Fruit fly (Drosophila melanogaster) whole organism, embryonic: ENCODE data around the gene CG17752.
A peak's percentile ranks its signal among the peaks of the same experiment; 100 is the strongest.

Source experiments
- B-H2 ChIP-seq: fragments of 200-800 bp; sonication (Bioruptor generic); optimal IDR thresholded peaks from 2 replicates; lab custom pipeline; 2018; ENCODE audit warnings: missing biosample characterization, mild to moderate bottlenecking, missing genetic modification characterization
- CG10543 ChIP-seq: fragments of 200-800 bp; sonication (Bioruptor generic); optimal IDR thresholded peaks from 3 replicates; lab custom pipeline; 2017; ENCODE audit warnings: missing biosample characterization, mild to moderate bottlenecking, missing genetic modification characterization, moderate library complexity
- CG11398 ChIP-seq: fragments of 200-800 bp; sonication (Bioruptor generic); optimal IDR thresholded peaks from 2 replicates; lab custom pipeline; 2016; ENCODE audit warnings: missing biosample characterization, missing genetic modification characterization
- CG12104 ChIP-seq: fragments of 200-800 bp; sonication (Bioruptor generic); optimal IDR thresholded peaks from 3 replicates; lab custom pipeline; 2016; ENCODE audit warnings: missing biosample characterization, missing genetic modification characterization
- CG12942 ChIP-seq: fragments of 200-800 bp; sonication (Bioruptor generic); optimal IDR thresholded peaks from 3 replicates; lab custom pipeline; 2016; ENCODE audit warnings: missing biosample characterization, missing genetic modification characterization
- CG13296 ChIP-seq: fragments of 200-800 bp; sonication (Bioruptor generic); optimal IDR thresholded peaks from 3 replicates; lab custom pipeline; 2018; ENCODE audit warnings: missing biosample characterization, mild to moderate bottlenecking, missing genetic modification characterization
- CG13775 ChIP-seq: fragments of 200-800 bp; sonication (Bioruptor generic); optimal IDR thresholded peaks from 3 replicates; lab custom pipeline; 2017; ENCODE audit warnings: missing biosample characterization, mild to moderate bottlenecking, missing genetic modification characterization
- CG13894 ChIP-seq: fragments of 200-800 bp; sonication (Bioruptor generic); optimal IDR thresholded peaks from 3 replicates; lab custom pipeline; 2018; ENCODE audit warnings: missing biosample characterization, mild to moderate bottlenecking, missing genetic modification characterization, moderate library complexity
- CG15601 ChIP-seq: fragments of 200-800 bp; sonication (Bioruptor generic); optimal IDR thresholded peaks from 3 replicates; lab custom pipeline; 2019; ENCODE audit warnings: missing biosample characterization, mild to moderate bottlenecking, missing genetic modification characterization, moderate library complexity
- CG17912 ChIP-seq: fragments of 200-800 bp; sonication (Bioruptor generic); optimal IDR thresholded peaks from 2 replicates; lab custom pipeline; 2018; ENCODE audit warnings: missing biosample characterization, mild to moderate bottlenecking, missing genetic modification characterization
- CG1832 ChIP-seq: fragments of 200-800 bp; sonication (Bioruptor generic); optimal IDR thresholded peaks from 2 replicates; lab custom pipeline; 2017; ENCODE audit warnings: missing biosample characterization, mild to moderate bottlenecking, missing genetic modification characterization, inconsistent platforms
- CG18599 ChIP-seq: fragments of 200-800 bp; sonication (Bioruptor generic); optimal IDR thresholded peaks from 3 replicates; lab custom pipeline; 2017; ENCODE audit warnings: missing biosample characterization, missing genetic modification characterization, mild to moderate bottlenecking, moderate library complexity, missing genetic modification reagents
- CG31224 ChIP-seq: fragments of 200-800 bp; sonication (Bioruptor generic); IDR thresholded peaks from 2 replicates; pipeline ENCODE4 v1.3.6; 2022; ENCODE audit warnings: missing biosample characterization, missing genetic modification characterization
- CG32532 ChIP-seq: fragments of 200-800 bp; sonication (Bioruptor generic); IDR thresholded peaks from 2 replicates; pipeline ENCODE4 v1.3.6; 2022; ENCODE audit warnings: missing biosample characterization, missing genetic modification characterization
- CG32767 ChIP-seq: fragments of 200-800 bp; sonication (Bioruptor generic); IDR thresholded peaks from 2 replicates; pipeline ENCODE4 v1.3.6; 2022; ENCODE audit warnings: missing biosample characterization, missing genetic modification characterization
- CG7357 ChIP-seq: fragments of 200-800 bp; sonication (Bioruptor generic); IDR thresholded peaks from 3 replicates; pipeline ENCODE4 v1.3.6; 2022; ENCODE audit warnings: missing biosample characterization, missing genetic modification characterization
- CG7928 ChIP-seq: fragments of 200-800 bp; sonication (Bioruptor generic); optimal IDR thresholded peaks from 2 replicates; lab custom pipeline; 2017; ENCODE audit warnings: missing biosample characterization, mild to moderate bottlenecking, missing genetic modification characterization
- CG8924 ChIP-seq: fragments of 200-800 bp; optimal IDR thresholded peaks from 3 replicates; lab custom pipeline; 2019; ENCODE audit warnings: missing biosample characterization, mild to moderate bottlenecking, missing genetic modification characterization, moderate library complexity
- Dbx ChIP-seq: fragments of 200-800 bp; sonication (Bioruptor generic); IDR thresholded peaks from 3 replicates; pipeline ENCODE4 v1.3.6; 2022; ENCODE audit warnings: missing biosample characterization, missing genetic modification characterization
- Drgx ChIP-seq: fragments of 200-800 bp; sonication (Bioruptor generic); IDR thresholded peaks from 2 replicates; pipeline ENCODE4 v1.3.6; 2022; ENCODE audit warnings: missing biosample characterization, missing genetic modification characterization
- E2f1 ChIP-seq: fragments of 200-800 bp; sonication (Bioruptor generic); IDR thresholded peaks from 2 replicates; pipeline ENCODE4 v1.3.6; 2022; ENCODE audit warnings: missing biosample characterization, missing genetic modification characterization
- Elba2 ChIP-seq: fragments of 200-800 bp; sonication (Bioruptor generic); optimal IDR thresholded peaks from 3 replicates; lab custom pipeline; 2016; ENCODE audit warnings: missing biosample characterization, missing genetic modification characterization
- Fer2 ChIP-seq: fragments of 200-800 bp; sonication (Bioruptor generic); optimal IDR thresholded peaks from 2 replicates; lab custom pipeline; 2018; ENCODE audit warnings: missing biosample characterization, mild to moderate bottlenecking, missing genetic modification characterization, moderate library complexity
- Hey ChIP-seq: fragments of 200-800 bp; sonication (Bioruptor generic); optimal IDR thresholded peaks from 3 replicates; lab custom pipeline; 2018; ENCODE audit warnings: missing biosample characterization, mild to moderate bottlenecking, missing genetic modification characterization
- HmgZ ChIP-seq: fragments of 200-800 bp; sonication (Bioruptor generic); optimal IDR thresholded peaks from 2 replicates; lab custom pipeline; 2018; ENCODE audit warnings: missing biosample characterization, mild to moderate bottlenecking, missing genetic modification characterization
- Hmr ChIP-seq: fragments of 200-800 bp; sonication (Bioruptor generic); optimal IDR thresholded peaks from 3 replicates; lab custom pipeline; 2017; ENCODE audit warnings: mild to moderate bottlenecking, missing biosample characterization, missing genetic modification reagents, missing genetic modification characterization
- Lim3 ChIP-seq: fragments of 200-800 bp; sonication (Bioruptor generic); IDR thresholded peaks from 2 replicates; pipeline ENCODE4 v1.3.6; 2022; ENCODE audit warnings: missing biosample characterization, missing genetic modification characterization
- Med ChIP-seq: fragments of 200-800 bp; sonication (Bioruptor generic); peaks from one replicate; lab custom pipeline; 2016; ENCODE audit warnings: missing biosample characterization, missing genetic modification characterization, mild to moderate bottlenecking, inconsistent platforms, moderate library complexity
- Neu2 ChIP-seq: fragments of 200-800 bp; sonication (Bioruptor generic); optimal IDR thresholded peaks from 3 replicates; lab custom pipeline; 2016; ENCODE audit warnings: missing biosample characterization, missing genetic modification characterization, borderline replicate concordance
- PHDP ChIP-seq: fragments of 200-800 bp; sonication (Bioruptor generic); optimal IDR thresholded peaks from 3 replicates; lab custom pipeline; 2018; ENCODE audit warnings: missing biosample characterization, mild to moderate bottlenecking, missing genetic modification characterization, moderate library complexity
- Ptx1 ChIP-seq: fragments of 200-800 bp; sonication (Bioruptor generic); IDR thresholded peaks from 2 replicates; pipeline ENCODE4 v1.3.6; 2022; ENCODE audit warnings: missing biosample characterization, missing genetic modification characterization
- ac ChIP-seq: fragments of 200-800 bp; sonication (Bioruptor generic); optimal IDR thresholded peaks from 3 replicates; lab custom pipeline; 2017; ENCODE audit warnings: missing biosample characterization, mild to moderate bottlenecking, missing genetic modification characterization
- caup ChIP-seq: fragments of 200-800 bp; sonication (Bioruptor generic); optimal IDR thresholded peaks from 3 replicates; lab custom pipeline; 2017; ENCODE audit warnings: missing biosample characterization, mild to moderate bottlenecking, missing genetic modification characterization, moderate library complexity; ENCODE audit not compliant: severe bottlenecking
- chinmo ChIP-seq: fragments of 200-800 bp; sonication (Bioruptor generic); IDR thresholded peaks from 4 replicates; pipeline ENCODE4 v1.3.6; 2022; ENCODE audit warnings: missing biosample characterization, missing genetic modification characterization; ENCODE audit not compliant: partially characterized antibody
- cwo ChIP-seq: fragments of 200-800 bp; sonication (Bioruptor generic); optimal IDR thresholded peaks from 3 replicates; lab custom pipeline; 2017; ENCODE audit warnings: missing biosample characterization, missing genetic modification characterization, mild to moderate bottlenecking, moderate library complexity, missing genetic modification reagents
- en ChIP-seq: fragments of 200-800 bp; sonication (Bioruptor generic); optimal IDR thresholded peaks from 2 replicates; lab custom pipeline; 2016; ENCODE audit warnings: missing biosample characterization, missing genetic modification characterization
- exex ChIP-seq: fragments of 200-800 bp; sonication (Bioruptor generic); optimal IDR thresholded peaks from 4 replicates; lab custom pipeline; 2018; ENCODE audit warnings: missing biosample characterization, mild to moderate bottlenecking, missing genetic modification characterization, moderate library complexity
- fd3F ChIP-seq: fragments of 200-800 bp; sonication (Bioruptor generic); optimal IDR thresholded peaks from 2 replicates; lab custom pipeline; 2018; ENCODE audit warnings: missing biosample characterization, mild to moderate bottlenecking, missing genetic modification characterization, moderate library complexity
- gem ChIP-seq: fragments of 200-800 bp; sonication (Bioruptor generic); optimal IDR thresholded peaks from 2 replicates; lab custom pipeline; 2019; ENCODE audit warnings: missing biosample characterization, mild to moderate bottlenecking, missing genetic modification characterization, moderate library complexity
- grau ChIP-seq: fragments of 200-800 bp; optimal IDR thresholded peaks from 3 replicates; lab custom pipeline; 2019; ENCODE audit warnings: missing biosample characterization, mild to moderate bottlenecking, missing genetic modification characterization, moderate library complexity
- grn ChIP-seq: fragments of 200-800 bp; sonication (Bioruptor generic); optimal IDR thresholded peaks from 3 replicates; lab custom pipeline; 2017; ENCODE audit warnings: missing biosample characterization, missing genetic modification characterization
- gro ChIP-seq: fragments of 200-800 bp; sonication (Bioruptor generic); optimal IDR thresholded peaks from 2 replicates; lab custom pipeline; 2016; ENCODE audit warnings: missing biosample characterization, missing genetic modification characterization
- ken ChIP-seq: fragments of 200-800 bp; sonication (Bioruptor generic); IDR thresholded peaks from 3 replicates; pipeline ENCODE4 v1.3.6; 2022; ENCODE audit warnings: missing biosample characterization, missing genetic modification characterization
- lab ChIP-seq: fragments of 200-800 bp; sonication (Bioruptor generic); optimal IDR thresholded peaks from 3 replicates; lab custom pipeline; 2017; ENCODE audit warnings: missing biosample characterization, missing genetic modification characterization, mild to moderate bottlenecking, moderate library complexity, missing genetic modification reagents
- mirr ChIP-seq: fragments of 200-800 bp; sonication (Bioruptor generic); optimal IDR thresholded peaks from 3 replicates; lab custom pipeline; 2018; ENCODE audit warnings: missing biosample characterization, mild to moderate bottlenecking, missing genetic modification characterization
- sd ChIP-seq: fragments of 200-800 bp; sonication (Bioruptor generic); optimal IDR thresholded peaks from 3 replicates; lab custom pipeline; 2018; ENCODE audit warnings: missing biosample characterization, mild to moderate bottlenecking, missing genetic modification characterization, moderate library complexity
- sna ChIP-seq: fragments of 200-800 bp; sonication (Bioruptor generic); IDR thresholded peaks from 2 replicates; pipeline ENCODE4 v1.3.6; 2022; ENCODE audit warnings: missing biosample characterization, missing genetic modification characterization; ENCODE audit not compliant: partially characterized antibody
- sqz ChIP-seq: fragments of 200-800 bp; sonication (Bioruptor generic); optimal IDR thresholded peaks from 3 replicates; lab custom pipeline; 2018; ENCODE audit warnings: missing biosample characterization, mild to moderate bottlenecking, missing genetic modification characterization
- sug ChIP-seq: fragments of 200-800 bp; optimal IDR thresholded peaks from 2 replicates; lab custom pipeline; 2019; ENCODE audit warnings: missing biosample characterization, mild to moderate bottlenecking, missing genetic modification characterization, moderate library complexity
- tin ChIP-seq: fragments of 200-800 bp; sonication (Bioruptor generic); optimal IDR thresholded peaks from 3 replicates; lab custom pipeline; 2016; ENCODE audit warnings: missing biosample characterization, missing genetic modification characterization
- zfh1 ChIP-seq: fragments of 200-800 bp; sonication (Bioruptor generic); IDR thresholded peaks from 3 replicates; pipeline ENCODE4 v1.3.6; 2022; ENCODE audit warnings: missing biosample characterization, missing genetic modification characterization

The CG17752 gene

DNA sequence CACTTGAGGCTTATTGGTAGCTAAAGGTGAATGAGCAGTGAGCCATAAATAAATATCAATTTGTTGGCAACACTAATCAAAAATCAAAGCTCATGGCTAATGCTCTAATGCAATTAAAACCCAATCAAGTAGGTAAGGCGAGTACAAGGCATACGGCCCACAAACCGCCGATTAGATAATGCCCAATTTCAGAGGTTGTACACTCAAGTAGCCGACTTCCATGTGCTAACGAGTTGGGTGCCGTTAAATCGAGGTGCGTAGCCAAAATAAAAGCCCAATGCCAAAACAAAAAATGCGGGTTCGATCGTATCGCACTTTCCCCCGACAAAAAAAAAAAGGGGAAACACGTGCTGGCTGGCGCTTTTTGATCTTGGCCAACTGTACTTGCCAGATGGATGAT, 12.0 kb downstream of the CG17752 start:
- TF ChIP-seq Elba2 (GFP tag; lab: Kevin White, UChicago) = no peak
- peak; percentile 100 for TF ChIP-seq exex (tag; lab: Kevin White, UChicago)
- TF ChIP-seq CG7928 (GFP tag; lab: Kevin White, UChicago) = no peak
- peak; percentile 84 for TF ChIP-seq sug (tag; lab: Kevin White, UChicago)
- peak; percentile 4 for TF ChIP-seq caup
- TF ChIP-seq gem = no peak
- no peak for TF ChIP-seq CG11398 (GFP tag; lab: Kevin White, UChicago)
- no peak for TF ChIP-seq Dbx (GFP tag; lab: Robert Waterston, UW)
- no peak; the same call in 1 of the 2 replicates for TF ChIP-seq Lim3
- no peak for TF ChIP-seq CG17912 (GFP tag; lab: Kevin White, UChicago)
- peak; percentile 35 for TF ChIP-seq PHDP (tag; lab: Kevin White, UChicago)
- no peak for TF ChIP-seq CG8924
- TF ChIP-seq zfh1 (GFP tag; lab: Robert Waterston, UW) = no peak
- TF ChIP-seq grn = peak; percentile 16
- TF ChIP-seq CG12942 (GFP tag; lab: Kevin White, UChicago) = no peak
- TF ChIP-seq E2f1 (GFP tag; lab: Robert Waterston, UW) = no peak
- peak; percentile 84 for TF ChIP-seq Hey (tag; lab: Kevin White, UChicago)
- TF ChIP-seq CG31224 = no peak
- TF ChIP-seq Neu2 (GFP tag; lab: Kevin White, UChicago) = no peak
- TF ChIP-seq sna = no peak
- no peak for TF ChIP-seq CG12104
- TF ChIP-seq chinmo (GFP tag; lab: Robert Waterston, UW) = 0 out of 4 replicates have a peak, but pooled peaks have one; percentile 39
- TF ChIP-seq CG10543 (GFP tag; lab: Kevin White, UChicago) = peak; percentile 56
- peak; percentile 6 for TF ChIP-seq Fer2 (tag; lab: Kevin White, UChicago)
- TF ChIP-seq ken = no peak
- peak; percentile 90 for TF ChIP-seq sd (tag; lab: Kevin White, UChicago)
- no peak for TF ChIP-seq CG15601 (tag; lab: Kevin White, UChicago)
- no peak for TF ChIP-seq CG32767 (GFP tag; lab: Robert Waterston, UW)
- no peak for TF ChIP-seq CG7357 (GFP tag; lab: Robert Waterston, UW)
- TF ChIP-seq lab (GFP tag; lab: Kevin White, UChicago) = peak; percentile 39
- TF ChIP-seq CG1832 (GFP tag; lab: Kevin White, UChicago) = no peak
- TF ChIP-seq CG32532 = peak; percentile 41
- TF ChIP-seq sqz (GFP tag; lab: Kevin White, UChicago) = no peak
- peak; percentile 3 for TF ChIP-seq grau (tag; lab: Kevin White, UChicago)
- TF ChIP-seq Med (GFP tag; lab: Kevin White, UChicago) = peak; percentile 52
- TF ChIP-seq CG13775 (GFP tag; lab: Kevin White, UChicago) = no peak
- TF ChIP-seq Drgx (GFP tag; lab: Robert Waterston, UW) = no peak
- TF ChIP-seq CG13894 (tag; lab: Kevin White, UChicago) = peak; percentile 6
- TF ChIP-seq Ptx1 (GFP tag; lab: Robert Waterston, UW) = no peak
- peak; percentile 3 for TF ChIP-seq B-H2 (GFP tag; lab: Kevin White, UChicago)
- peak; percentile 85 for TF ChIP-seq gro (GFP tag; lab: Kevin White, UChicago)
- TF ChIP-seq mirr = peak; percentile 97
- TF ChIP-seq HmgZ = peak; percentile 50
- TF ChIP-seq Hmr (GFP tag; lab: Kevin White, UChicago) = peak; percentile 24
- no peak for TF ChIP-seq tin (GFP tag; lab: Kevin White, UChicago)
- no peak for TF ChIP-seq fd3F (GFP tag; lab: Kevin White, UChicago)
- peak; percentile 82 for TF ChIP-seq cwo (GFP tag; lab: Kevin White, UChicago)
- no peak for TF ChIP-seq en (GFP tag; lab: Kevin White, UChicago)
- TF ChIP-seq CG13296 (GFP tag; lab: Kevin White, UChicago) = peak; percentile 24
- no peak for TF ChIP-seq ac (GFP tag; lab: Kevin White, UChicago)
- TF ChIP-seq CG18599 = peak; percentile 70
